Fruit fly (Drosophila melanogaster) whole organism, prepupa: ENCODE measurements around the gene Glut3.

ENCODE experiments used
- Blimp-1 ChIP-seq: fragments of 200-800 bp; sonication (Bioruptor generic); optimal IDR thresholded peaks from 3 replicates; lab custom pipeline; 2017; ENCODE audit warnings: missing biosample characterization, missing genetic modification characterization, mild to moderate bottlenecking, moderate library complexity, missing genetic modification reagents
- CG10631 ChIP-seq: fragments of 200-800 bp; sonication (Bioruptor generic); optimal IDR thresholded peaks from 2 replicates; lab custom pipeline; 2016; ENCODE audit warnings: missing biosample characterization, missing genetic modification characterization
- CG3919 ChIP-seq: fragments of 200-800 bp; sonication (Bioruptor generic); optimal IDR thresholded peaks from 3 replicates; lab custom pipeline; 2016; ENCODE audit warnings: missing biosample characterization, missing genetic modification characterization
- CG6163 ChIP-seq: fragments of 200-800 bp; sonication (Bioruptor generic); IDR thresholded peaks from 3 replicates; pipeline ENCODE4 v1.3.6; 2022; ENCODE audit warnings: missing biosample characterization, missing genetic modification characterization
- CG6276 ChIP-seq: fragments of 200-800 bp; sonication (Bioruptor generic); optimal IDR thresholded peaks from 2 replicates; lab custom pipeline; 2017; ENCODE audit warnings: missing biosample characterization, mild to moderate bottlenecking, missing genetic modification characterization
- CG6792 ChIP-seq: fragments of 200-800 bp; sonication (Bioruptor generic); optimal IDR thresholded peaks from 3 replicates; lab custom pipeline; 2016; ENCODE audit warnings: missing biosample characterization, missing genetic modification characterization
- CG8119 ChIP-seq: fragments of 200-800 bp; sonication (Bioruptor generic); IDR thresholded peaks from 3 replicates; pipeline ENCODE4 v1.3.6; 2022; ENCODE audit warnings: missing biosample characterization, missing genetic modification characterization
- Eip78C ChIP-seq: fragments of 200-800 bp; sonication (Bioruptor generic); peaks from one replicate; lab custom pipeline; 2016; ENCODE audit warnings: missing biosample characterization, missing genetic modification characterization
- Gug ChIP-seq: fragments of 200-800 bp; sonication (Bioruptor generic); IDR thresholded peaks from 2 replicates; pipeline ENCODE4 v1.3.6; 2022; ENCODE audit warnings: missing biosample characterization, missing genetic modification characterization
- Hr39 ChIP-seq: fragments of 200-800 bp; sonication (Bioruptor generic); optimal IDR thresholded peaks from 2 replicates; lab custom pipeline; 2016; ENCODE audit warnings: missing biosample characterization, missing genetic modification characterization
- net ChIP-seq: fragments of 200-800 bp; sonication (Bioruptor generic); optimal IDR thresholded peaks from 3 replicates; lab custom pipeline; 2016; ENCODE audit warnings: missing biosample characterization, missing genetic modification characterization
- svp ChIP-seq: fragments of 200-800 bp; sonication (Bioruptor generic); peaks from one replicate; lab custom pipeline; 2016; ENCODE audit warnings: missing biosample characterization, missing genetic modification characterization

Gene Glut3

DNA sequence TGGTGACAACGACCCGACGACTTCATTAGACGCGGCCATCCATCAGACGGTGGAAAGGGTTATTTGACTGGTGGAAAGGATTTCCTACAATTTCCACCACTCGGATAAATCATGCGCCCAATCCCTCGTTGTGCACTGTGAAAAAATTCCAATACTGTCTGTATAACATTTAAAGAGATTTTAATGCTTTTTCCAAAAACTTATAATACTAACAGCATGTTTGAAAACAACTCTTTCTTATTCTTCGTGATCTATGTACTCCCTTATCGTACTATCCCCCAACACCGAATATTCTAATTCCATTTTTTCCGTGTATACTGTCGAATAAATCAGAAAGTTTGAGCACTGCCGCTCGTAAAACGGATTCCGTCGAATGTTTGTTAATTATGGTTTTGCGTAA is 47.9 kb downstream of the Glut3 start:
- TF ChIP-seq CG6276 = no peak
- TF ChIP-seq CG6792 = no peak
- no peak for TF ChIP-seq net (GFP tag; lab: Kevin White, UChicago)
- no peak for TF ChIP-seq Hr39 (GFP tag; lab: Kevin White, UChicago)
- TF ChIP-seq Blimp-1 = no peak
- TF ChIP-seq CG3919 (GFP tag; lab: Kevin White, UChicago) = no peak
- TF ChIP-seq Gug (GFP tag; lab: Robert Waterston, UW) = no peak

DNA sequence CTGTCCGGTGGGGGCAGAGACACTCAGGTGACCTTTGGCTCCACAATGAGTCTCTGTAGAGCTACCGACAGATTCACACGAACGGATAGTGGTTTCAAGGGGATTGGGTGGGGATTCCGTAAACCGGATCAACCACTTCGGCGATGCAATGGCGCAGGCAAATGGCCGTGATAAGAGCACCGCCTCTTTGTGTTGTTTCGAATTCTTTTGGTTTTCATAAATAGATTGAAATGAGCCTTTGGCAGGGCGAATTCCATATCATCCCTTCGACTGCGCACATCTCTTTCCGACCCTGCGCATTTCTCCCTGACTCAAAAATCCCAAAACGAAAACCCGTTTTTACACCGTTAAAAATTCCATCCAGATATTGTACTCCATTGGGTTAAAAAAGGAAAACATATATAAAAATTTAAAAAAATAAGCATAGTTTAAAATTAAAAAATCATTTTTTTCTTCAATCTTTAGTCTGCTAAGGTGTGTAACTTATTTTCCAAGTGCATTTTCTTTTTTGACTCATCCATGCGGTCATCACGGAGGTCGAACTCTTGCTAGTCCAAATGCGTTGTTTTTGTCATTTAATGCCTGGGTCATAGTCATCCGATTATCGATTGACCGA is 49.6 kb downstream of the Glut3 start:
- TF ChIP-seq CG8119 (GFP tag; lab: Robert Waterston, UW) (no peak), CG6792 (no peak), svp (GFP tag; lab: Kevin White, UChicago) (peak; percentile 51), CG6163 (no peak), CG10631 (no peak), Eip78C (GFP tag; lab: Kevin White, UChicago) (peak; percentile 55)
